Worm (Caenorhabditis elegans) whole organism, midembryonic: ENCODE results near the gene tbc-7.

Experiments used
- T22C8.4 ChIP-seq: fragments of 200-800 bp; sonication (Bioruptor generic); IDR thresholded peaks from 2 replicates; pipeline ENCODE4 v1.3.6; 2022; ENCODE audit warnings: missing genetic modification characterization, missing compliant biosample characterization
- cog-1 ChIP-seq: sonication (generic microtip); optimal IDR thresholded peaks from 2 replicates; lab custom pipeline; 2016; ENCODE audit warnings: missing genetic modification characterization, missing compliant biosample characterization
- flt-1 ChIP-seq: fragments of 200-800 bp; sonication (Bioruptor generic); IDR thresholded peaks from 2 replicates; pipeline ENCODE4 v1.3.6; 2022; ENCODE audit warnings: missing genetic modification characterization, missing compliant biosample characterization
- klf-2 ChIP-seq: fragments of 200-800 bp; sonication (Bioruptor generic); conservative IDR thresholded peaks from 2 replicates; pipeline ENCODE4 v1.3.6; 2022; ENCODE audit warnings: missing genetic modification reagents, missing genetic modification characterization, missing compliant biosample characterization
- med-1 ChIP-seq: sonication (generic microtip); optimal IDR thresholded peaks from 2 replicates; lab custom pipeline; 2017; ENCODE audit warnings: missing genetic modification characterization, mild to moderate bottlenecking, missing compliant biosample characterization, antibody characterized with exemption, missing genetic modification reagents; ENCODE audit not compliant: insufficient read depth
- tab-1 ChIP-seq: fragments of 200-800 bp; sonication (Bioruptor generic); IDR thresholded peaks from 2 replicates; pipeline ENCODE4 v1.3.6; 2022; ENCODE audit warnings: missing genetic modification characterization, missing compliant biosample characterization
- ztf-23 ChIP-seq: fragments of 200-800 bp; sonication (Bioruptor generic); IDR thresholded peaks from 2 replicates; pipeline ENCODE4 v1.3.6; 2022; ENCODE audit warnings: missing genetic modification reagents, missing genetic modification characterization, missing compliant biosample characterization

- TF ChIP-seq flt-1 = no peak
- TF ChIP-seq med-1 (GFP tag; lab: Kevin White, UChicago) = no peak
- no peak for TF ChIP-seq T22C8.4 (GFP tag; lab: Robert Waterston, UW)
- TF ChIP-seq klf-2 (GFP tag; lab: Robert Waterston, UW) = no peak
- no peak for TF ChIP-seq cog-1 (tag; lab: Kevin White, UChicago)
- TF ChIP-seq tab-1 = no peak
- TF ChIP-seq ztf-23 (GFP tag; lab: Robert Waterston, UW) = no peak
Measured at ce11 chrX:5190061-5190460, 56.0 kb downstream of the tbc-7 start.
